Fruit fly (Drosophila melanogaster): ENCODE results near the gene DPCoAC.

DNA sequence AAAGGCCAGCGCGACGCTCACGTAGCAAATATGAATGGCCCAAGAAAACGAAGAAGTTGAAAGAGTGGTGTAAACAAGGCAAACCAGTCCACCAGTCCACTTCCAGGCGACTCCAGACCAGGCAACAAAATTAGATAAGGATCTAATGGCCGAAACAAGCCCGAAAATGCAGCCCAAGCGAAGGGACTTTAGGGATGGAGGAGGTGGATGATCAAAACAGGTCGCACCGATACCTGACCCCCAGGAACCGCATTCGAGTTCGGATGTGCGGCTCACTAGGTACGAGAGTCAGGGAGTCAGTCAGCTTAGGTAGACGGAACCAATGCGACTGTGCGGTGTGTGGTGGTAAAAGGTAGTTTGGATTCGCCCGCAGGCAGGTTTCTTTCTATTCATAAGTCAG lies 14.2 kb downstream of the DPCoAC start:
- no peak for TF ChIP-seq Clk (GFP tag; optimal IDR thresholded peaks at IDR 0.05)
- no peak for TF ChIP-seq CG33017 (tag; optimal IDR thresholded peaks at IDR 0.05)
- no peak for TF ChIP-seq pad (GFP tag; optimal IDR thresholded peaks at IDR 0.05)
- no peak for TF ChIP-seq CG1620 (GFP tag; optimal IDR thresholded peaks at IDR 0.05)
- no peak for TF ChIP-seq CG12768 (GFP tag; optimal IDR thresholded peaks at IDR 0.05)
- no peak for TF ChIP-seq tj (GFP tag; optimal IDR thresholded peaks at IDR 0.05)
- TF ChIP-seq CG7101 (tag; optimal IDR thresholded peaks at IDR 0.05): no peak
- TF ChIP-seq cic (GFP tag; optimal IDR thresholded peaks at IDR 0.05): no peak
- TF ChIP-seq Crg-1 (GFP tag; optimal IDR thresholded peaks at IDR 0.05): no peak
- TF ChIP-seq CG11617 (GFP tag; optimal IDR thresholded peaks at IDR 0.05): no peak
- no peak for TF ChIP-seq Mnt (GFP tag; optimal IDR thresholded peaks at IDR 0.05)
